Worm (Caenorhabditis elegans) whole organism, L4 larva: ENCODE measurements around the gene ZC250.5.
A peak's percentile ranks its signal among the peaks of the same experiment; 100 is the strongest.

Experiments
- F10B5.3 ChIP-seq: sonication (generic microtip); optimal IDR thresholded peaks from 2 replicates; lab custom pipeline; 2016; ENCODE audit warnings: mild to moderate bottlenecking, missing genetic modification characterization, missing compliant biosample characterization
- F26F4.8 ChIP-seq: fragments of 200-800 bp; sonication (Bioruptor generic); conservative IDR thresholded peaks from 2 replicates; pipeline ENCODE4 v1.3.6; 2022; ENCODE audit warnings: missing genetic modification characterization, missing compliant biosample characterization
- F37D6.2 ChIP-seq: sonication (generic microtip); optimal IDR thresholded peaks from 2 replicates; lab custom pipeline; 2016; ENCODE audit warnings: mild to moderate bottlenecking, missing genetic modification characterization, missing compliant biosample characterization
- F49E8.2 ChIP-seq: sonication (generic microtip); optimal IDR thresholded peaks from 2 replicates; lab custom pipeline; 2016; ENCODE audit warnings: missing compliant biosample characterization, mild to moderate bottlenecking, missing genetic modification characterization, borderline replicate concordance
- Y5F2A.4 ChIP-seq: fragments of 200-800 bp; sonication (Bioruptor generic); optimal IDR thresholded peaks from 2 replicates; lab custom pipeline; 2018; ENCODE audit warnings: mild to moderate bottlenecking, missing genetic modification characterization, missing compliant biosample characterization
- ZK337.2 ChIP-seq: fragments of 200-800 bp; sonication (Bioruptor generic); IDR thresholded peaks from 2 replicates; pipeline ENCODE4 v1.3.6; 2022; ENCODE audit warnings: missing genetic modification reagents, missing genetic modification characterization, missing compliant biosample characterization
- aha-1 ChIP-seq: fragments of 150-350 bp; peaks from one replicate; lab custom pipeline; 2014; ENCODE audit warnings: missing biosample characterization, missing genetic modification characterization
- ama-1 ChIP-seq: fragments of 150-350 bp; optimal IDR thresholded peaks from 2 replicates; lab custom pipeline; 2014; ENCODE audit warnings: inconsistent platforms, mixed read lengths
- arid-1 ChIP-seq: fragments of 200-800 bp; sonication (Bioruptor generic); conservative IDR thresholded peaks from 2 replicates; pipeline ENCODE4 v1.3.6; 2022; ENCODE audit warnings: missing genetic modification reagents, missing genetic modification characterization, missing compliant biosample characterization
- attf-4 ChIP-seq: sonication (generic microtip); optimal IDR thresholded peaks from 3 replicates; lab custom pipeline; 2017; ENCODE audit warnings: missing biosample characterization, missing genetic modification characterization
- ceh-20 ChIP-seq: fragments of 200-800 bp; sonication (Bioruptor generic); IDR thresholded peaks from 2 replicates; pipeline ENCODE4 v1.3.6; 2022; ENCODE audit warnings: missing genetic modification reagents, missing genetic modification characterization, missing compliant biosample characterization
- ceh-44 ChIP-seq: fragments of 200-800 bp; sonication (Bioruptor generic); IDR thresholded peaks from 2 replicates; pipeline ENCODE4 v1.3.6; 2022; ENCODE audit warnings: missing genetic modification reagents, missing genetic modification characterization, missing compliant biosample characterization
- ctbp-1 ChIP-seq: fragments of 200-800 bp; sonication (Bioruptor generic); IDR thresholded peaks from 2 replicates; pipeline ENCODE4 v1.3.6; 2022; ENCODE audit warnings: missing genetic modification reagents, missing genetic modification characterization, missing compliant biosample characterization
- daf-12 ChIP-seq: fragments of 150-350 bp; optimal IDR thresholded peaks from 2 replicates; lab custom pipeline; 2014; ENCODE audit warnings: missing biosample characterization, missing genetic modification reagents, missing genetic modification characterization
- daf-16 ChIP-seq, 3 experiments: sonication (generic microtip); optimal IDR thresholded peaks; 2 replicates each; lab custom pipeline; 2016 to 2017; ENCODE audit warnings: missing genetic modification characterization in 3 of 3, missing genetic modification reagents in 3 of 3, mild to moderate bottlenecking in 2 of 3, missing compliant biosample characterization in 2 of 3, missing biosample characterization in 1 of 3, moderate library complexity in 1 of 3
- daf-19 ChIP-seq: fragments of 200-800 bp; sonication (Bioruptor generic); conservative IDR thresholded peaks from 2 replicates; pipeline ENCODE4 v1.3.6; 2022; ENCODE audit warnings: missing genetic modification characterization, missing compliant biosample characterization
- daf-8 ChIP-seq: fragments of 200-800 bp; sonication (Bioruptor generic); IDR thresholded peaks from 2 replicates; pipeline ENCODE4 v1.3.6; 2022; ENCODE audit warnings: missing genetic modification characterization, missing compliant biosample characterization
- duxl-1 ChIP-seq: sonication (generic microtip); optimal IDR thresholded peaks from 2 replicates; lab custom pipeline; 2016; ENCODE audit warnings: mild to moderate bottlenecking, missing genetic modification characterization, moderate library complexity, missing compliant biosample characterization; ENCODE audit not compliant: poor library complexity
- dve-1 ChIP-seq: sonication (generic microtip); optimal IDR thresholded peaks from 2 replicates; lab custom pipeline; 2017; ENCODE audit warnings: antibody characterized with exemption, mild to moderate bottlenecking, missing genetic modification characterization, missing compliant biosample characterization; ENCODE audit not compliant: insufficient read depth
- gei-8 ChIP-seq: fragments of 200-800 bp; sonication (Bioruptor generic); optimal IDR thresholded peaks from 2 replicates; lab custom pipeline; 2018; ENCODE audit warnings: mild to moderate bottlenecking, missing genetic modification characterization, missing compliant biosample characterization
- hlh-11 ChIP-seq: fragments of 200-800 bp; sonication (Bioruptor generic); optimal IDR thresholded peaks from 2 replicates; lab custom pipeline; 2018; ENCODE audit warnings: mild to moderate bottlenecking, missing genetic modification characterization, missing compliant biosample characterization
- lim-7 ChIP-seq: fragments of 200-800 bp; sonication (Bioruptor generic); IDR thresholded peaks from 2 replicates; pipeline ENCODE4 v1.3.6; 2022; ENCODE audit warnings: missing genetic modification characterization, missing compliant biosample characterization
- lin-1 ChIP-seq: fragments of 200-800 bp; sonication (Bioruptor generic); IDR thresholded peaks from 2 replicates; pipeline ENCODE4 v1.3.6; 2022; ENCODE audit warnings: missing genetic modification reagents, missing genetic modification characterization, missing compliant biosample characterization
- lin-15B ChIP-seq: fragments of 150-350 bp; sonication (generic microtip); optimal IDR thresholded peaks from 3 replicates; lab custom pipeline; 2014; ENCODE audit warnings: missing biosample characterization, missing genetic modification characterization
- lin-39 ChIP-seq: fragments of 150-350 bp; optimal IDR thresholded peaks from 2 replicates; lab custom pipeline; 2014; ENCODE audit warnings: missing biosample characterization, missing genetic modification reagents, missing genetic modification characterization
- lir-3 ChIP-seq: sonication (generic microtip); optimal IDR thresholded peaks from 2 replicates; lab custom pipeline; 2016; ENCODE audit warnings: mild to moderate bottlenecking, missing genetic modification characterization, missing compliant biosample characterization
- lsy-2 ChIP-seq, 2 experiments: fragments of 150-350 bp in 1 of 2; sonication (generic microtip) in 1 of 2; optimal IDR thresholded peaks; 2 replicates each; lab custom pipeline; 2014 to 2017; ENCODE audit warnings: missing biosample characterization in 2 of 2, missing genetic modification characterization in 2 of 2
- mdl-1 ChIP-seq, 2 experiments: fragments of 150-350 bp in 1 of 2; sonication (generic microtip) in 1 of 2; optimal IDR thresholded peaks; 2 replicates each; lab custom pipeline; 2014 to 2017; ENCODE audit warnings: missing biosample characterization in 2 of 2, missing genetic modification characterization in 2 of 2
- mep-1 ChIP-seq: fragments of 150-350 bp; sonication (generic microtip); optimal IDR thresholded peaks from 3 replicates; lab custom pipeline; 2014; ENCODE audit warnings: missing biosample characterization, missing genetic modification characterization
- mxl-2 ChIP-seq: fragments of 200-800 bp; sonication (Bioruptor generic); conservative IDR thresholded peaks from 2 replicates; pipeline ENCODE4 v1.3.6; 2022; ENCODE audit warnings: missing genetic modification reagents, missing genetic modification characterization, missing compliant biosample characterization
- mxl-3 ChIP-seq: fragments of 200-800 bp; sonication (Bioruptor generic); optimal IDR thresholded peaks from 2 replicates; lab custom pipeline; 2018; ENCODE audit warnings: mild to moderate bottlenecking, missing genetic modification characterization, missing compliant biosample characterization
- nhr-10 ChIP-seq: fragments of 150-350 bp; optimal IDR thresholded peaks from 2 replicates; lab custom pipeline; 2014; ENCODE audit warnings: missing biosample characterization, missing genetic modification characterization
- nhr-41 ChIP-seq: fragments of 200-800 bp; sonication (Bioruptor generic); IDR thresholded peaks from 2 replicates; pipeline ENCODE4 v1.3.6; 2022; ENCODE audit warnings: missing genetic modification reagents, missing genetic modification characterization, missing compliant biosample characterization
- nhr-42 ChIP-seq: fragments of 200-800 bp; sonication (Bioruptor generic); IDR thresholded peaks from 2 replicates; pipeline ENCODE4 v1.3.6; 2022; ENCODE audit warnings: missing genetic modification characterization, missing compliant biosample characterization
- nhr-6 ChIP-seq: fragments of 150-350 bp; optimal IDR thresholded peaks from 2 replicates; lab custom pipeline; 2014; ENCODE audit warnings: missing biosample characterization, missing genetic modification characterization
- nhr-77 ChIP-seq: fragments of 150-350 bp; optimal IDR thresholded peaks from 2 replicates; lab custom pipeline; 2014; ENCODE audit warnings: missing biosample characterization, missing genetic modification characterization
- pha-4 ChIP-seq, 2 experiments: fragments of 150-350 bp in 1 of 2; fragments of 200-800 bp in 1 of 2; sonication (Bioruptor generic) in 1 of 2; IDR thresholded peaks in 1 of 2; optimal IDR thresholded peaks in 1 of 2; 2 replicates each; pipeline versions ENCODE4 v1.3.6 to Lab custom; 2014 to 2022; ENCODE audit warnings: missing genetic modification characterization in 2 of 2, missing genetic modification reagents in 2 of 2, missing biosample characterization in 1 of 2, missing compliant biosample characterization in 1 of 2
- rbr-2 ChIP-seq: sonication (generic microtip); optimal IDR thresholded peaks from 2 replicates; lab custom pipeline; 2016; ENCODE audit warnings: missing genotype, missing genetic modification characterization, missing compliant biosample characterization
- sdz-12 ChIP-seq: fragments of 200-800 bp; sonication (Bioruptor generic); optimal IDR thresholded peaks from 2 replicates; lab custom pipeline; 2018; ENCODE audit warnings: mild to moderate bottlenecking, missing genetic modification characterization, missing compliant biosample characterization
- set-16 ChIP-seq: fragments of 200-800 bp; sonication (Bioruptor generic); IDR thresholded peaks from 2 replicates; pipeline ENCODE4 v1.3.6; 2022; ENCODE audit warnings: missing genetic modification reagents, missing genetic modification characterization, missing compliant biosample characterization
- spr-1 ChIP-seq: sonication (generic microtip); optimal IDR thresholded peaks from 2 replicates; lab custom pipeline; 2016; ENCODE audit warnings: mild to moderate bottlenecking, missing genetic modification characterization, missing compliant biosample characterization
- tag-97 ChIP-seq: fragments of 200-800 bp; sonication (Bioruptor generic); IDR thresholded peaks from 2 replicates; pipeline ENCODE4 v1.3.6; 2022; ENCODE audit warnings: missing genetic modification characterization, missing compliant biosample characterization
- unc-39 ChIP-seq: sonication (generic microtip); optimal IDR thresholded peaks from 2 replicates; lab custom pipeline; 2017; ENCODE audit warnings: missing biosample characterization, missing genetic modification characterization
- unc-62 ChIP-seq, 3 experiments: fragments of 150-350 bp in 1 of 3; sonication (generic microtip); optimal IDR thresholded peaks in 2 of 3; peaks in 1 of 3; 1 replicate in 1 of 3; 2 replicates in 2 of 3; lab custom pipeline; 2014 to 2017; ENCODE audit warnings: missing biosample characterization in 3 of 3, missing genetic modification characterization in 3 of 3, missing genetic modification reagents in 3 of 3, missing genotype in 1 of 3
- vab-7 ChIP-seq: fragments of 200-800 bp; sonication (Bioruptor generic); IDR thresholded peaks from 2 replicates; pipeline ENCODE4 v1.3.6; 2022; ENCODE audit warnings: missing genetic modification reagents, missing genetic modification characterization, missing compliant biosample characterization
- zfp-2 ChIP-seq: sonication (generic microtip); optimal IDR thresholded peaks from 2 replicates; lab custom pipeline; 2016; ENCODE audit warnings: mild to moderate bottlenecking, missing genetic modification characterization, missing compliant biosample characterization
- zip-2 ChIP-seq: fragments of 150-350 bp; optimal IDR thresholded peaks from 2 replicates; lab custom pipeline; 2014; ENCODE audit warnings: missing biosample characterization, missing genetic modification characterization

Gene ZC250.5

DNA sequence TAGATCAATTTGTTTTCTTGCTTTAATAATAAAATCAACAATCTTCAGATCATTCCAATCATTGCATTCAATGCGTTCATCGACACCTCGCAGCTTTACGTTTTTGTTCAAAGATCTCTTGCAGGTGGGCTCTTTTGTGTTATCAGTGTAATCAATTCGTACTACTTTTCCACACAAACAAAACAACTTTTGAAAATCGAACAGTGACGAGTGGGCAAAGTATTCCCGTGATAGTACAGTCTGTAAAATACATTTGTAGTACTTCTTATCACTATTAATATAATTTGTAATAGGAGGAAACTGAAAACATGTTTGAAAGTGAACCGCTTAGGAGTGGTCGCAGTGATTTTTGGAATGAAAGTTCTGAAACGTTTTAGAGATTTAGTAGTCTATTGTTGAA is 40.5 kb upstream of the ZC250.5 start, which contains the start of gene pgph-2:
pgph-2 (plus strand) TSS at position 47 of the 400 bp plus-strand sequence.
- TF ChIP-seq mxl-3 (GFP tag; lab: Kevin White, UChicago): no peak
- TF ChIP-seq nhr-41 (GFP tag; lab: Robert Waterston, UW): no peak
- no peak for TF ChIP-seq mdl-1 (tag; optimal IDR thresholded peaks at IDR 0.05; lab: Kevin White, UChicago)
- no peak for TF ChIP-seq daf-16 (GFP tag; optimal IDR thresholded peaks at IDR 0.05; lab: Kevin White, UChicago)
- TF ChIP-seq daf-16 (tag; optimal IDR thresholded peaks at IDR 0.05; lab: Kevin White, UChicago): peak; percentile 66
- peak; percentile 14 for TF ChIP-seq hlh-11 (tag; lab: Kevin White, UChicago)
- no peak for TF ChIP-seq F37D6.2 (tag; lab: Kevin White, UChicago)
- TF ChIP-seq vab-7 (GFP tag; lab: Robert Waterston, UW): no peak
- TF ChIP-seq daf-19 (GFP tag; lab: Robert Waterston, UW): no peak
- TF ChIP-seq dve-1 (tag; lab: Kevin White, UChicago): peak; percentile 29
- TF ChIP-seq F49E8.2 (tag; lab: Kevin White, UChicago): no peak
- TF ChIP-seq nhr-10 (tag; lab: Kevin White, UChicago): no peak
- TF ChIP-seq ama-1 (lab: Kevin White, UChicago): no peak
- TF ChIP-seq ZK337.2 (GFP tag; lab: Robert Waterston, UW): no peak
- no peak for TF ChIP-seq nhr-6 (tag; lab: Kevin White, UChicago)
- TF ChIP-seq tag-97 (GFP tag; lab: Robert Waterston, UW): no peak
- TF ChIP-seq unc-39: no peak

DNA sequence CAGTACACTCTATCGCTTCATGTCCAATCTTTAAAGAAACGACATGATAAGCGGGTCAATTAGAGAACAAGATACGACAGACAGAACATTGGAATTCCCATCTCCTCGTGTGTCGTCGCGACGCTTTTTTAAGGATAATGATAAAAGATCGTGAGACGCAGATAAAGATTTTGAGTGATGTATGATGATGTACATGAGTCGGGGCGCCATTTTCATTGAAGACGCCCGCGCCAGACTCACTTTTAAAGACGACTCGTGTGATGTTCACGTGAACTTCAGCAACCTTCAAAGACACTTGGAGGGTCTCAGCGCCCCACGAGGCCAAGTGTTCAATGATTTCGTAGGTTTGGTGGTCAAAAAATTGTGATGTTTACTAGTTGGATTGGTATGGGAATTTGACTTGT is 37.3 kb upstream of the ZC250.5 start:
- TF ChIP-seq lin-1 (GFP tag; lab: Robert Waterston, UW): peak; percentile 73; the same call in 1 of the 2 replicates
- TF ChIP-seq daf-19 (GFP tag; lab: Robert Waterston, UW): no peak
- TF ChIP-seq rbr-2 (tag; lab: Kevin White, UChicago): no peak
- TF ChIP-seq lim-7 (GFP tag; lab: Robert Waterston, UW): no peak
- TF ChIP-seq ceh-20 (GFP tag; lab: Robert Waterston, UW): peak; percentile 80; the same call in 1 of the 2 replicates
- TF ChIP-seq zip-2 (tag; lab: Kevin White, UChicago): peak; percentile 18
- TF ChIP-seq lin-39 (tag; lab: Kevin White, UChicago): no peak
- no peak for TF ChIP-seq set-16 (GFP tag; lab: Robert Waterston, UW)
- TF ChIP-seq F10B5.3 (tag; lab: Kevin White, UChicago): no peak
- peak; percentile 67 for TF ChIP-seq spr-1 (tag; lab: Kevin White, UChicago)
- peak; percentile 28 for TF ChIP-seq mep-1
- TF ChIP-seq lir-3 (tag; lab: Kevin White, UChicago): no peak
- TF ChIP-seq tag-97 (GFP tag; lab: Robert Waterston, UW): no peak
- TF ChIP-seq unc-62 (GFP tag; optimal IDR thresholded peaks at IDR 0.05 in 1 of 2; lab: Kevin White, UChicago): peak in 1 of 2 experiments; percentile 71
- no peak for TF ChIP-seq unc-62 (tag; optimal IDR thresholded peaks at IDR 0.05; lab: Kevin White, UChicago)
- TF ChIP-seq arid-1 (GFP tag; lab: Robert Waterston, UW): no peak
- TF ChIP-seq mdl-1 (tag; optimal IDR thresholded peaks at IDR 0.05; lab: Kevin White, UChicago): peak; percentile 88 to 91
- TF ChIP-seq daf-16 (GFP tag; optimal IDR thresholded peaks at IDR 0.05; lab: Kevin White, UChicago): peak in 1 of 2 experiments; percentile 44
- peak; percentile 66 for TF ChIP-seq daf-16 (tag; optimal IDR thresholded peaks at IDR 0.05; lab: Kevin White, UChicago)
- peak in 1 of 2 experiments; percentile 54 for TF ChIP-seq lsy-2 (tag; optimal IDR thresholded peaks at IDR 0.05; lab: Kevin White, UChicago)
- no peak for TF ChIP-seq daf-8
- no peak for TF ChIP-seq daf-12
- TF ChIP-seq ctbp-1 (GFP tag; lab: Robert Waterston, UW): no peak
- no peak for TF ChIP-seq zfp-2
- no peak for TF ChIP-seq Y5F2A.4
- no peak for TF ChIP-seq pha-4 (GFP tag; IDR thresholded peaks at IDR 0.05; lab: Robert Waterston, UW)
- no peak for TF ChIP-seq pha-4 (tag; optimal IDR thresholded peaks at IDR 0.05; lab: Kevin White, UChicago)
- TF ChIP-seq mxl-2 (GFP tag; lab: Robert Waterston, UW): peak; percentile 97
- TF ChIP-seq aha-1: no peak
- TF ChIP-seq sdz-12 (GFP tag; lab: Kevin White, UChicago): no peak
- TF ChIP-seq F26F4.8: no peak
- no peak for TF ChIP-seq ceh-44 (GFP tag; lab: Robert Waterston, UW)
- TF ChIP-seq lin-15B (tag; lab: Kevin White, UChicago): no peak
- no peak for TF ChIP-seq ZK337.2 (GFP tag; lab: Robert Waterston, UW)
- TF ChIP-seq nhr-42 (GFP tag; lab: Robert Waterston, UW): no peak
- TF ChIP-seq nhr-77: peak; percentile 9
- peak; percentile 86 for TF ChIP-seq dve-1 (tag; lab: Kevin White, UChicago)
- no peak for TF ChIP-seq duxl-1 (tag; lab: Kevin White, UChicago)
- no peak for TF ChIP-seq attf-4 (tag; lab: Kevin White, UChicago)
- TF ChIP-seq gei-8 (GFP tag; lab: Kevin White, UChicago): peak; percentile 71
